Fruit fly (Drosophila melanogaster) whole organism, embryonic: ENCODE data around the gene msb1l.
A peak's percentile ranks its signal among the peaks of the same experiment; 100 is the strongest.

Source experiments
- Ada2b ChIP-seq: fragments of 200-800 bp; sonication (Bioruptor generic); IDR thresholded peaks from 2 replicates; pipeline ENCODE4 v1.3.6; 2022; ENCODE audit warnings: missing biosample characterization, missing genetic modification characterization
- Bgb ChIP-seq: fragments of 200-800 bp; sonication (Bioruptor generic); IDR thresholded peaks from 2 replicates; pipeline ENCODE4 v1.3.6; 2022; ENCODE audit warnings: missing biosample characterization, missing genetic modification characterization; ENCODE audit not compliant: partially characterized antibody
- CG1602 ChIP-seq: fragments of 200-800 bp; sonication (Bioruptor generic); optimal IDR thresholded peaks from 3 replicates; lab custom pipeline; 2016; ENCODE audit warnings: missing biosample characterization, missing genetic modification characterization
- CG1647 ChIP-seq: fragments of 200-800 bp; sonication (Bioruptor generic); optimal IDR thresholded peaks from 3 replicates; lab custom pipeline; 2016; ENCODE audit warnings: missing biosample characterization, missing genetic modification characterization
- CG16863 ChIP-seq: fragments of 200-800 bp; sonication (Bioruptor generic); optimal IDR thresholded peaks from 3 replicates; lab custom pipeline; 2016; ENCODE audit warnings: missing biosample characterization, missing genetic modification characterization
- CG17385 ChIP-seq: fragments of 200-800 bp; sonication (Bioruptor generic); optimal IDR thresholded peaks from 3 replicates; lab custom pipeline; 2018; ENCODE audit warnings: missing biosample characterization, mild to moderate bottlenecking, missing genetic modification characterization
- CG17802 ChIP-seq: fragments of 200-800 bp; sonication (Bioruptor generic); optimal IDR thresholded peaks from 2 replicates; lab custom pipeline; 2018; ENCODE audit warnings: missing biosample characterization, mild to moderate bottlenecking, missing genetic modification characterization, moderate library complexity
- CG18262 ChIP-seq: fragments of 200-800 bp; optimal IDR thresholded peaks from 3 replicates; lab custom pipeline; 2019; ENCODE audit warnings: missing biosample characterization, mild to moderate bottlenecking, missing genetic modification characterization, moderate library complexity
- CG42726 ChIP-seq: fragments of 200-800 bp; sonication (Bioruptor generic); IDR thresholded peaks from 2 replicates; pipeline ENCODE4 v1.3.6; 2022; ENCODE audit warnings: missing biosample characterization, missing genetic modification characterization; ENCODE audit not compliant: partially characterized antibody
- CG6765 ChIP-seq: fragments of 200-800 bp; sonication (Bioruptor generic); optimal IDR thresholded peaks from 3 replicates; lab custom pipeline; 2017; ENCODE audit warnings: missing biosample characterization, mild to moderate bottlenecking, missing genetic modification characterization
- Chrac-16 ChIP-seq: fragments of 200-800 bp; sonication (Bioruptor generic); optimal IDR thresholded peaks from 3 replicates; lab custom pipeline; 2016; ENCODE audit warnings: missing biosample characterization, missing genetic modification characterization
- D ChIP-seq, 2 experiments: fragments of 200-800 bp in 1 of 2; fragments of >200 bp in 1 of 2; sonication (Bioruptor generic) in 1 of 2; optimal IDR thresholded peaks; 2 replicates in 1 of 2; 3 replicates in 1 of 2; lab custom pipeline; 2017; ENCODE audit warnings: mild to moderate bottlenecking in 1 of 2, missing biosample characterization in 1 of 2, missing genetic modification characterization in 1 of 2, missing genetic modification reagents in 1 of 2
- Dip3 ChIP-seq: fragments of 200-800 bp; sonication (Bioruptor generic); optimal IDR thresholded peaks from 3 replicates; lab custom pipeline; 2016; ENCODE audit warnings: missing biosample characterization, missing genetic modification characterization
- Doc3 ChIP-seq: fragments of 200-800 bp; sonication (Bioruptor generic); IDR thresholded peaks from 3 replicates; pipeline ENCODE4 v1.3.6; 2022; ENCODE audit warnings: missing biosample characterization, missing genetic modification characterization; ENCODE audit not compliant: partially characterized antibody
- Fer1 ChIP-seq: fragments of 200-800 bp; sonication (Bioruptor generic); optimal IDR thresholded peaks from 2 replicates; lab custom pipeline; 2017; ENCODE audit warnings: missing biosample characterization, mild to moderate bottlenecking, missing genetic modification characterization
- H2.0 ChIP-seq: fragments of 200-800 bp; sonication (Bioruptor generic); IDR thresholded peaks from 2 replicates; pipeline ENCODE4 v1.3.6; 2022; ENCODE audit warnings: missing biosample characterization, missing genetic modification characterization
- HLHmδ ChIP-seq: fragments of 200-800 bp; sonication (Bioruptor generic); optimal IDR thresholded peaks from 2 replicates; lab custom pipeline; 2018; ENCODE audit warnings: missing biosample characterization, mild to moderate bottlenecking, missing genetic modification characterization, moderate library complexity
- HmgD ChIP-seq: fragments of 200-800 bp; sonication (Bioruptor generic); optimal IDR thresholded peaks from 3 replicates; lab custom pipeline; 2016; ENCODE audit warnings: missing biosample characterization, missing genetic modification characterization
- HmgZ ChIP-seq: fragments of 200-800 bp; sonication (Bioruptor generic); optimal IDR thresholded peaks from 2 replicates; lab custom pipeline; 2018; ENCODE audit warnings: missing biosample characterization, mild to moderate bottlenecking, missing genetic modification characterization
- Hmr ChIP-seq: fragments of 200-800 bp; sonication (Bioruptor generic); optimal IDR thresholded peaks from 3 replicates; lab custom pipeline; 2017; ENCODE audit warnings: mild to moderate bottlenecking, missing biosample characterization, missing genetic modification reagents, missing genetic modification characterization
- NFAT ChIP-seq: fragments of 200-800 bp; sonication (Bioruptor generic); IDR thresholded peaks from 2 replicates; pipeline ENCODE4 v1.3.6; 2022; ENCODE audit warnings: missing biosample characterization, missing genetic modification characterization
- Nf-YB ChIP-seq: fragments of 200-800 bp; sonication (Bioruptor generic); optimal IDR thresholded peaks from 3 replicates; lab custom pipeline; 2019; ENCODE audit warnings: missing biosample characterization, mild to moderate bottlenecking, missing genetic modification characterization, moderate library complexity
- Tbp ChIP-seq: fragments of >200 bp; optimal IDR thresholded peaks from 2 replicates; lab custom pipeline; 2018; ENCODE audit warnings: missing biosample characterization, missing genetic modification characterization
- Vsx1 ChIP-seq: fragments of 200-800 bp; sonication (Bioruptor generic); optimal IDR thresholded peaks from 2 replicates; lab custom pipeline; 2017; ENCODE audit warnings: missing biosample characterization, mild to moderate bottlenecking, missing genetic modification characterization, missing genetic modification reagents
- Xrp1 ChIP-seq: fragments of 200-800 bp; sonication (Bioruptor generic); IDR thresholded peaks from 2 replicates; pipeline ENCODE4 v1.3.6; 2022; ENCODE audit warnings: missing biosample characterization, missing genetic modification characterization
- aop ChIP-seq: fragments of 200-800 bp; sonication (Bioruptor generic); IDR thresholded peaks from 2 replicates; pipeline ENCODE4 v1.3.6; 2022; ENCODE audit warnings: missing biosample characterization, missing genetic modification characterization
- ase ChIP-seq: fragments of 200-800 bp; sonication (Bioruptor generic); IDR thresholded peaks from 3 replicates; pipeline ENCODE4 v1.3.6; 2022; ENCODE audit warnings: missing biosample characterization, missing genetic modification characterization
- ci ChIP-seq: fragments of 200-800 bp; sonication (Bioruptor generic); IDR thresholded peaks from 3 replicates; pipeline ENCODE4 v1.3.6; 2022; ENCODE audit warnings: missing biosample characterization, missing genetic modification characterization
- cwo ChIP-seq: fragments of 200-800 bp; sonication (Bioruptor generic); optimal IDR thresholded peaks from 3 replicates; lab custom pipeline; 2017; ENCODE audit warnings: missing biosample characterization, missing genetic modification characterization, mild to moderate bottlenecking, moderate library complexity, missing genetic modification reagents
- dmrt99B ChIP-seq: fragments of 200-800 bp; sonication (Bioruptor generic); optimal IDR thresholded peaks from 2 replicates; lab custom pipeline; 2018; ENCODE audit warnings: missing biosample characterization, mild to moderate bottlenecking, missing genetic modification characterization, moderate library complexity
- fu2 ChIP-seq: fragments of 200-800 bp; sonication (Bioruptor generic); optimal IDR thresholded peaks from 2 replicates; lab custom pipeline; 2016; ENCODE audit warnings: missing biosample characterization, missing genetic modification characterization
- gro ChIP-seq: fragments of 200-800 bp; sonication (Bioruptor generic); optimal IDR thresholded peaks from 2 replicates; lab custom pipeline; 2016; ENCODE audit warnings: missing biosample characterization, missing genetic modification characterization
- her ChIP-seq: fragments of 200-800 bp; sonication (Bioruptor generic); optimal IDR thresholded peaks from 2 replicates; lab custom pipeline; 2016; ENCODE audit warnings: missing biosample characterization, missing genetic modification characterization
- lbe ChIP-seq: fragments of 200-800 bp; sonication (Bioruptor generic); optimal IDR thresholded peaks from 2 replicates; lab custom pipeline; 2016; ENCODE audit warnings: missing biosample characterization, mild to moderate bottlenecking, missing genetic modification characterization
- mam ChIP-seq: fragments of 200-800 bp; sonication (Bioruptor generic); optimal IDR thresholded peaks from 3 replicates; lab custom pipeline; 2016; ENCODE audit warnings: missing biosample characterization, missing genetic modification characterization
- mld ChIP-seq: fragments of 200-800 bp; sonication (Bioruptor generic); IDR thresholded peaks from 3 replicates; pipeline ENCODE4 v1.3.6; 2022; ENCODE audit warnings: missing biosample characterization, missing genetic modification characterization; ENCODE audit not compliant: partially characterized antibody
- nom ChIP-seq: fragments of 200-800 bp; sonication (Bioruptor generic); optimal IDR thresholded peaks from 2 replicates; lab custom pipeline; 2017; ENCODE audit warnings: missing biosample characterization, missing genetic modification characterization, mild to moderate bottlenecking, moderate library complexity, missing genetic modification reagents
- prd ChIP-seq, 3 experiments: fragments of >200 bp in 2 of 3; fragments of 200-800 bp in 1 of 3; sonication (Bioruptor generic) in 1 of 3; optimal IDR thresholded peaks in 2 of 3; IDR thresholded peaks in 1 of 3; 2 replicates in 2 of 3; 3 replicates in 1 of 3; pipeline versions ENCODE4 v1.3.6 to Lab custom; 2017 to 2022; ENCODE audit warnings: missing biosample characterization in 1 of 3, missing genetic modification characterization in 1 of 3
- sim ChIP-seq: fragments of 200-800 bp; sonication (Bioruptor generic); IDR thresholded peaks from 2 replicates; pipeline ENCODE4 v1.3.6; 2022; ENCODE audit warnings: missing biosample characterization, missing genetic modification characterization
- trem ChIP-seq: fragments of 200-800 bp; optimal IDR thresholded peaks from 3 replicates; lab custom pipeline; 2019; ENCODE audit warnings: missing biosample characterization, mild to moderate bottlenecking, missing genetic modification characterization, moderate library complexity
- zfh2 ChIP-seq: fragments of 200-800 bp; sonication (Bioruptor generic); optimal IDR thresholded peaks from 2 replicates; lab custom pipeline; 2016; ENCODE audit warnings: missing biosample characterization, missing genetic modification characterization

The msb1l gene

dm6 chr2L:19572496-19573317 is 4.8 kb upstream of the msb1l start (continued):
- TF ChIP-seq Ada2b (GFP tag; lab: Robert Waterston, UW) (0 out of 2 replicates have a peak, but pooled peaks have one; percentile 5), Xrp1 (peak; percentile 67; the same call in 1 of the 2 replicates), zfh2 (GFP tag; lab: Kevin White, UChicago) (peak; percentile 52), Doc3 (no peak), HmgD (GFP tag; lab: Kevin White, UChicago) (no peak), CG1647 (peak; percentile 19), CG17802 (tag; lab: Kevin White, UChicago) (no peak), lbe (GFP tag; lab: Kevin White, UChicago) (peak; percentile 93), aop (GFP tag; lab: Robert Waterston, UW) (0 out of 2 replicates have a peak, but pooled peaks have one; percentile 42), prd (optimal IDR thresholded peaks at IDR 0.05; lab: Kevin White, UChicago) (no peak), prd (GFP tag; IDR thresholded peaks at IDR 0.05; lab: Robert Waterston, UW) (peak; percentile 74), nom (GFP tag; lab: Kevin White, UChicago) (peak; percentile 79), CG42726 (peak; percentile 58), H2.0 (GFP tag; lab: Robert Waterston, UW) (peak; percentile 40; the same call in 1 of the 2 replicates), Dip3 (GFP tag; lab: Kevin White, UChicago) (peak; percentile 60), mld (GFP tag; lab: Robert Waterston, UW) (0 out of 3 replicates have a peak, but pooled peaks have one; percentile 54), HmgZ (peak; percentile 43), Fer1 (peak; percentile 84), Hmr (peak; percentile 82), Tbp (GFP tag; lab: Kevin White, UChicago) (no peak), sim (no peak), CG17385 (GFP tag; lab: Kevin White, UChicago) (peak; percentile 64), ci (GFP tag; lab: Robert Waterston, UW) (no peak), Nf-YB (GFP tag; lab: Kevin White, UChicago) (peak; percentile 52), mam (peak; percentile 73), D (optimal IDR thresholded peaks at IDR 0.05; lab: Kevin White, UChicago) (no peak), D (GFP tag; optimal IDR thresholded peaks at IDR 0.05; lab: Kevin White, UChicago) (peak; percentile 44), dmrt99B (tag; lab: Kevin White, UChicago) (peak; percentile 79), ase (GFP tag; lab: Robert Waterston, UW) (0 out of 3 replicates have a peak, but pooled peaks have one; percentile 14), Chrac-16 (GFP tag; lab: Kevin White, UChicago) (peak; percentile 20), Vsx1 (peak; percentile 36), CG18262 (tag; lab: Kevin White, UChicago) (peak; percentile 77), trem (peak; percentile 27), HLHmδ (GFP tag; lab: Kevin White, UChicago) (peak; percentile 63), cwo (GFP tag; lab: Kevin White, UChicago) (peak; percentile 76), CG1602 (peak; percentile 49), CG16863 (GFP tag; lab: Kevin White, UChicago) (peak; percentile 27), Bgb (GFP tag; lab: Robert Waterston, UW) (no peak), fu2 (GFP tag; lab: Kevin White, UChicago) (peak; percentile 22), gro (peak; percentile 73), NFAT (GFP tag; lab: Robert Waterston, UW) (no peak), her (peak; percentile 16), CG6765 (peak; percentile 45)
